Worm (Caenorhabditis elegans) whole organism, mixed stage, embryonic: ENCODE measurements around the gene oac-1.

Source experiments
- M03D4.4 ChIP-seq: sonication (generic microtip); optimal IDR thresholded peaks from 2 replicates; lab custom pipeline; 2017; ENCODE audit warnings: mild to moderate bottlenecking, missing genetic modification characterization, missing compliant biosample characterization
- bed-3 ChIP-seq: fragments of 200-800 bp; sonication (Bioruptor generic); optimal IDR thresholded peaks from 3 replicates; lab custom pipeline; 2018; ENCODE audit warnings: mild to moderate bottlenecking, missing genetic modification characterization, moderate library complexity, missing compliant biosample characterization
- blmp-1 ChIP-seq: fragments of 150-350 bp; optimal IDR thresholded peaks from 2 replicates; lab custom pipeline; 2014; ENCODE audit warnings: missing biosample characterization, missing genetic modification characterization
- ceh-39 ChIP-seq: fragments of 150-350 bp; optimal IDR thresholded peaks from 2 replicates; lab custom pipeline; 2014; ENCODE audit warnings: missing biosample characterization, missing genetic modification characterization
- ceh-43 ChIP-seq: fragments of 200-800 bp; sonication (Bioruptor generic); optimal IDR thresholded peaks from 2 replicates; lab custom pipeline; 2018; ENCODE audit warnings: mild to moderate bottlenecking, missing genetic modification characterization, moderate library complexity, missing compliant biosample characterization
- ceh-83 ChIP-seq: fragments of 200-800 bp; sonication (Bioruptor generic); optimal IDR thresholded peaks from 2 replicates; lab custom pipeline; 2018; ENCODE audit warnings: mild to moderate bottlenecking, missing genetic modification characterization, missing compliant biosample characterization
- ces-1 ChIP-seq: fragments of 150-350 bp; optimal IDR thresholded peaks from 2 replicates; lab custom pipeline; 2014; ENCODE audit warnings: missing biosample characterization, missing genetic modification reagents, missing genetic modification characterization
- cnd-1 ChIP-seq: fragments of 200-800 bp; sonication (Bioruptor generic); optimal IDR thresholded peaks from 2 replicates; lab custom pipeline; 2018; ENCODE audit warnings: mild to moderate bottlenecking, missing genetic modification characterization, missing compliant biosample characterization
- drap-1 ChIP-seq: fragments of 200-800 bp; sonication (Bioruptor generic); optimal IDR thresholded peaks from 3 replicates; lab custom pipeline; 2018; ENCODE audit warnings: mild to moderate bottlenecking, missing genetic modification characterization, missing compliant biosample characterization
- elt-1 ChIP-seq: sonication (generic microtip); optimal IDR thresholded peaks from 2 replicates; lab custom pipeline; 2017; ENCODE audit warnings: missing genetic modification characterization, mild to moderate bottlenecking, missing compliant biosample characterization, antibody characterized with exemption, moderate library complexity, borderline replicate concordance; ENCODE audit not compliant: insufficient read depth
- elt-3 ChIP-seq: fragments of 150-350 bp; optimal IDR thresholded peaks from 2 replicates; lab custom pipeline; 2014; ENCODE audit warnings: missing biosample characterization, missing genetic modification characterization
- flh-1 ChIP-seq: fragments of 200-800 bp; sonication (Bioruptor generic); optimal IDR thresholded peaks from 2 replicates; lab custom pipeline; 2018; ENCODE audit warnings: mild to moderate bottlenecking, missing genetic modification characterization, moderate library complexity, missing compliant biosample characterization
- ham-2 ChIP-seq: fragments of 200-800 bp; sonication (Bioruptor generic); optimal IDR thresholded peaks from 2 replicates; lab custom pipeline; 2018; ENCODE audit warnings: mild to moderate bottlenecking, missing genetic modification characterization, missing compliant biosample characterization
- hlh-1 ChIP-seq: fragments of 150-350 bp; optimal IDR thresholded peaks from 2 replicates; lab custom pipeline; 2014; ENCODE audit warnings: missing biosample characterization, missing genetic modification reagents, missing genetic modification characterization
- lin-13 ChIP-seq: fragments of 150-350 bp; optimal IDR thresholded peaks from 2 replicates; lab custom pipeline; 2014; ENCODE audit warnings: missing biosample characterization, missing genetic modification characterization
- lin-32 ChIP-seq: fragments of 200-800 bp; sonication (Bioruptor generic); optimal IDR thresholded peaks from 2 replicates; lab custom pipeline; 2018; ENCODE audit warnings: mild to moderate bottlenecking, missing genetic modification characterization, missing compliant biosample characterization
- lsy-2 ChIP-seq: fragments of 150-350 bp; optimal IDR thresholded peaks from 2 replicates; lab custom pipeline; 2014; ENCODE audit warnings: missing biosample characterization, missing genetic modification characterization
- mab-5 ChIP-seq: fragments of 150-350 bp; optimal IDR thresholded peaks from 2 replicates; lab custom pipeline; 2014; ENCODE audit warnings: missing biosample characterization, missing genetic modification characterization
- mep-1 ChIP-seq: fragments of 150-350 bp; optimal IDR thresholded peaks from 2 replicates; lab custom pipeline; 2017; ENCODE audit warnings: missing biosample characterization, missing genetic modification reagents, missing genetic modification characterization, inconsistent platforms
- mls-2 ChIP-seq: sonication (generic microtip); optimal IDR thresholded peaks from 2 replicates; lab custom pipeline; 2016; ENCODE audit warnings: mild to moderate bottlenecking, missing genetic modification characterization, moderate library complexity, missing compliant biosample characterization
- nhr-12 ChIP-seq: fragments of 150-350 bp; optimal IDR thresholded peaks from 2 replicates; lab custom pipeline; 2014; ENCODE audit warnings: missing biosample characterization, missing genetic modification characterization
- nhr-2 ChIP-seq: fragments of 150-350 bp; optimal IDR thresholded peaks from 2 replicates; lab custom pipeline; 2014; ENCODE audit warnings: missing biosample characterization, missing genetic modification characterization
- nhr-237 ChIP-seq: fragments of 150-350 bp; optimal IDR thresholded peaks from 2 replicates; lab custom pipeline; 2014; ENCODE audit warnings: missing biosample characterization, missing genetic modification characterization
- nhr-28 ChIP-seq: fragments of 150-350 bp; optimal IDR thresholded peaks from 2 replicates; lab custom pipeline; 2014; ENCODE audit warnings: missing biosample characterization, missing genetic modification characterization
- nhr-76 ChIP-seq: sonication (generic microtip); optimal IDR thresholded peaks from 2 replicates; lab custom pipeline; 2017; ENCODE audit warnings: missing biosample characterization, missing genetic modification characterization
- pha-4 ChIP-seq: fragments of 150-350 bp; optimal IDR thresholded peaks from 2 replicates; lab custom pipeline; 2018; ENCODE audit warnings: missing biosample characterization, missing genetic modification reagents, missing genetic modification characterization
- sem-2 ChIP-seq: fragments of 200-800 bp; sonication (Bioruptor generic); optimal IDR thresholded peaks from 2 replicates; lab custom pipeline; 2018; ENCODE audit warnings: mild to moderate bottlenecking, missing genetic modification characterization, missing compliant biosample characterization
- snpc-4 ChIP-seq: fragments of 150-350 bp; optimal IDR thresholded peaks from 2 replicates; lab custom pipeline; 2014; ENCODE audit warnings: missing biosample characterization, missing genetic modification characterization
- sptf-1 ChIP-seq: sonication (generic microtip); optimal IDR thresholded peaks from 2 replicates; lab custom pipeline; 2017; ENCODE audit warnings: mild to moderate bottlenecking, missing genetic modification characterization, moderate library complexity, missing compliant biosample characterization
- tbx-8 ChIP-seq: fragments of 200-800 bp; sonication (Bioruptor generic); optimal IDR thresholded peaks from 2 replicates; lab custom pipeline; 2018; ENCODE audit warnings: mild to moderate bottlenecking, missing genetic modification characterization, moderate library complexity, missing compliant biosample characterization
- unc-120 ChIP-seq: sonication (generic microtip); optimal IDR thresholded peaks from 2 replicates; lab custom pipeline; 2017; ENCODE audit warnings: missing genetic modification characterization, missing compliant biosample characterization; ENCODE audit not compliant: poor library complexity, severe bottlenecking
- unc-39 ChIP-seq: fragments of 150-350 bp; optimal IDR thresholded peaks from 2 replicates; lab custom pipeline; 2014; ENCODE audit warnings: missing biosample characterization, missing genetic modification characterization
- unc-62 ChIP-seq: fragments of 150-350 bp; optimal IDR thresholded peaks from 2 replicates; lab custom pipeline; 2014; ENCODE audit warnings: missing biosample characterization, missing genetic modification reagents, missing genetic modification characterization
- zip-8 ChIP-seq: fragments of 150-350 bp; optimal IDR thresholded peaks from 2 replicates; lab custom pipeline; 2014; ENCODE audit warnings: missing biosample characterization, missing genetic modification characterization
- ztf-11 ChIP-seq: fragments of 150-350 bp; optimal IDR thresholded peaks from 2 replicates; lab custom pipeline; 2014; ENCODE audit warnings: missing biosample characterization, missing genetic modification characterization

Gene oac-1

DNA sequence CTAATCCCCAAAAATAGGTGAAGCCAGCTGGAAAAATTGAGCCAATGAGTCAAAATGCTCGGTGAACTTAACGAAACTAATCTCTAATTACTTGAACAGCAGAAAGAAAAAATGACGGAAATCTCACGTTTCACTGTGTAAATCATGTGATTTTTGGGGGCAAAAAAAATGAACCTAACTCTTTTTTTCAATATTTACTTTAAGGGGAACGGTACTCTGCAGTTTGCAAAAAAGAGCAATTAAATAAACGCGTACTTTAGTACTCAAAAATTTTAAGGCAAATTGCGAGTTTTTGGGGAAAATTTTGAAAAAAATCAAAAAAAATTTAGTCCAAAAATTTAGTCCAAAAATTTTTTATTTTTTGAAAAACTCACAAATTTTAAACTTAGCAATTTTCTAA is 24.7 kb downstream of the oac-1 start:
- TF ChIP-seq lin-32 (GFP tag; lab: Kevin White, UChicago), result no peak

DNA sequence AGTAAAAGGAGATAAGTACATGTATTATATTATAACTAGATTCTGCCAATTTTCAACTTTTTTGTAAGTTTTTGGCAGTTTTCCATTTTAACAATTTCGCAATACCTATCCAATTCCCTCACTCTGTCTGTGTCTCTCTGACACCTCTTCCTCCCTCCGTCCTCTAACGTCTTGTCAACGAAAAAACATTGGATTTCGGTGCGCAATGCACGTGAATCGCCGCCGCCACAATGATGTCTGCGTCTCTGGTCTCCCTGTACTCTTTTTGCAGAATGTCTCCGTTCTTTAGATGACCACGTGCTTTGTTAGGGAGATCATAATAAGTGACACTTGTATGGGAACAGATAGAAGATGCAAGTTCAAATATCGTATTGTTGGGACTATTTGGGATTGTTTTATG is 26.6 kb downstream of the oac-1 start:
- TF ChIP-seq ham-2 (no peak), nhr-2 (tag; lab: Kevin White, UChicago) (peak; percentile 85), hlh-1 (tag; lab: Kevin White, UChicago) (no peak), ceh-39 (tag; lab: Kevin White, UChicago) (peak; percentile 77), drap-1 (GFP tag; lab: Kevin White, UChicago) (peak; percentile 29), bed-3 (no peak), mls-2 (tag; lab: Kevin White, UChicago) (peak; percentile 61), ceh-83 (GFP tag; lab: Kevin White, UChicago) (no peak), flh-1 (GFP tag; lab: Kevin White, UChicago) (no peak), tbx-8 (GFP tag; lab: Kevin White, UChicago) (peak; percentile 33), ztf-11 (tag; lab: Kevin White, UChicago) (no peak), unc-120 (tag; lab: Kevin White, UChicago) (no peak), blmp-1 (no peak), elt-3 (tag; lab: Kevin White, UChicago) (peak; percentile 87), elt-1 (tag; lab: Kevin White, UChicago) (no peak), lin-32 (GFP tag; lab: Kevin White, UChicago) (no peak), sem-2 (GFP tag; lab: Kevin White, UChicago) (no peak), pha-4 (peak; percentile 21), unc-62 (GFP tag; lab: Kevin White, UChicago) (peak; percentile 98), ces-1 (GFP tag; lab: Kevin White, UChicago) (peak; percentile 58), nhr-12 (tag; lab: Kevin White, UChicago) (peak; percentile 27), mep-1 (tag; lab: Kevin White, UChicago) (peak; percentile 35), ceh-43 (no peak), cnd-1 (tag; lab: Kevin White, UChicago) (no peak), lin-13 (tag; lab: Kevin White, UChicago) (no peak), snpc-4 (tag; lab: Kevin White, UChicago) (no peak), nhr-237 (peak; percentile 80), M03D4.4 (tag; lab: Kevin White, UChicago) (no peak), lsy-2 (tag; lab: Kevin White, UChicago) (peak; percentile 56), unc-39 (tag; lab: Kevin White, UChicago) (peak; percentile 99), mab-5 (tag; lab: Kevin White, UChicago) (no peak)

DNA sequence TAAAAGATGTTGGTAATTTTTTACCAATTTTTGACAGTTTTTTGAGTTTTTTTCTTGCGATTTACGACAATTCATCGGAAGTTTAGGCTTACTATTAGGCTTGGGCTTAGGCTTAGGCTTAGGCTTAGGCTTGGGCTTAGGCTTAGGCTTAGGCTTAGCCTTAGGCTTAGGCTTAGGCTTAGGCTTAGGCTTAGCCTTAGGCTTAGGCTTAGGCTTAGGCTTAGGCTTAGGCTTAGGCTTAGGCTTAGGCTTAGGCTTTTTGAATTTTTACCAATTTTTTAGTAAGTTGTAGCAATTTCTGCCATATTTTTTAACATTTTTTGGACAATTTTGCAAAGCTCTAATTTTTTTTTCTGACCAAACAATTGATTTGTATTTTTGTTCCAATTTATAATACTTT is 27.2 kb downstream of the oac-1 start:
- peak; percentile 17 for TF ChIP-seq ham-2

DNA sequence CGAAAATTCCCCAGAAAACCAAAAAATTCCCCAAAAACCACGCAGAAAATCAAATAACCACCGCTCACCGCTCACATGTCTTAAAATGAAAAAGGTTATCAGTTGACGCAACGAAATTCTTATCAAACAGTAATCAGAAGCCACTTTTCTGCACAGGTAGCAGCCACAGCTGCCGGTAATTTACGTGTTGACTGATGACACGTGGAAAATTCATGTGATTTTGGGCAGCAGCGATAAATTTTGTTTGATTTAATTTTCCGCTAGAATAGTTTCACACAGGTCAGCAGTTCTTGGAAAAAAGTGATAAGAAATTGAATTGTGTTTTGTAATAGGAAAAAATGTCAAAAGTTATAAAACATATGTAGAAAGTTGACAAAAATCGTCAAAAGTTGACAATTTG is 28.2 kb downstream of the oac-1 start:
- TF ChIP-seq drap-1 (GFP tag; lab: Kevin White, UChicago) (no peak), blmp-1 (no peak), tbx-8 (GFP tag; lab: Kevin White, UChicago) (no peak), ceh-39 (tag; lab: Kevin White, UChicago) (no peak), nhr-76 (tag; lab: Kevin White, UChicago) (no peak), ceh-43 (no peak), lin-13 (tag; lab: Kevin White, UChicago) (no peak), ceh-83 (GFP tag; lab: Kevin White, UChicago) (no peak), mls-2 (tag; lab: Kevin White, UChicago) (no peak), zip-8 (tag; lab: Kevin White, UChicago) (no peak), ham-2 (no peak), sptf-1 (tag; lab: Kevin White, UChicago) (no peak), bed-3 (no peak)

DNA sequence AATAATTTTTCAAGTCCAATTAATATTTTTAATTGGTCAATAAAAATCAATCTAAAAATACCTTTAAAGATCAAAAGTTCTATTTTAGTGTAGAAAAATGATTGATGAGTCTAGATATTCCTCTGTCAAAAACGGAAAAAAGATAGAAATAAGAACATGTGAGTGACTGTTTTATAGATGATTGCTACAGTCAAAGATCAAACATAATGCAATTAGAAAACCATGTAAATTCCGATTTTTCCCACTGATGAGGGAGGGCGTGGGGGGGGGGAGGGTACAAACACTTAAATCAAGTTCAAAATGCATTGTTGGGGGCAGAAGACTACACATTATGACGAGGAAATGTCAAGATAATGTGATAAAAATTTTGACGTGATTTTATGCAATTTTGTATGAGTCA is 29.6 kb downstream of the oac-1 start:
- TF ChIP-seq ceh-39 (tag; lab: Kevin White, UChicago) (no peak), mab-5 (tag; lab: Kevin White, UChicago) (no peak), elt-1 (tag; lab: Kevin White, UChicago) (no peak), cnd-1 (tag; lab: Kevin White, UChicago) (no peak), nhr-237 (no peak), flh-1 (GFP tag; lab: Kevin White, UChicago) (no peak), M03D4.4 (tag; lab: Kevin White, UChicago) (no peak), lsy-2 (tag; lab: Kevin White, UChicago) (no peak), unc-120 (tag; lab: Kevin White, UChicago) (no peak), sptf-1 (tag; lab: Kevin White, UChicago) (no peak), sem-2 (GFP tag; lab: Kevin White, UChicago) (no peak), lin-32 (GFP tag; lab: Kevin White, UChicago) (no peak), nhr-28 (tag; lab: Kevin White, UChicago) (no peak), pha-4 (no peak), unc-62 (GFP tag; lab: Kevin White, UChicago) (no peak)
